Worm (Caenorhabditis elegans) whole organism, L2 larva: ENCODE measurements around the gene ipp-5.

Experiments used
- R02D3.7 ChIP-seq: fragments of 150-350 bp; optimal IDR thresholded peaks from 2 replicates; lab custom pipeline; 2014; ENCODE audit warnings: missing biosample characterization, missing genetic modification characterization
- dmd-4 ChIP-seq: sonication (generic microtip); optimal IDR thresholded peaks from 2 replicates; lab custom pipeline; 2017; ENCODE audit warnings: missing biosample characterization, missing genetic modification characterization
- elt-1 ChIP-seq: fragments of 150-350 bp; optimal IDR thresholded peaks from 2 replicates; lab custom pipeline; 2014; ENCODE audit warnings: missing biosample characterization, missing genetic modification characterization
- lin-13 ChIP-seq: fragments of 150-350 bp; optimal IDR thresholded peaks from 2 replicates; lab custom pipeline; 2014; ENCODE audit warnings: missing biosample characterization, missing genetic modification reagents, missing genetic modification characterization
- mdl-1 ChIP-seq, 2 experiments: fragments of 150-350 bp in 1 of 2; sonication (generic microtip) in 1 of 2; optimal IDR thresholded peaks; 2 replicates each; lab custom pipeline; 2017; ENCODE audit warnings: missing biosample characterization in 2 of 2, missing genetic modification characterization in 2 of 2
- snpc-4 ChIP-seq: fragments of 150-350 bp; optimal IDR thresholded peaks from 2 replicates; lab custom pipeline; 2014; ENCODE audit warnings: missing biosample characterization, missing genetic modification characterization
- unc-62 ChIP-seq: fragments of 150-350 bp; optimal IDR thresholded peaks from 2 replicates; lab custom pipeline; 2014; ENCODE audit warnings: missing biosample characterization, missing genetic modification reagents, missing genetic modification characterization
- zag-1 ChIP-seq: fragments of 150-350 bp; optimal IDR thresholded peaks from 2 replicates; lab custom pipeline; 2014; ENCODE audit warnings: missing biosample characterization, missing genetic modification characterization
- ztf-11 ChIP-seq: sonication (generic microtip); optimal IDR thresholded peaks from 2 replicates; lab custom pipeline; 2017; ENCODE audit warnings: missing biosample characterization, missing genetic modification characterization

ce11 chrX:6031169-6031568 is at the start of gene ipp-5:
- no peak for TF ChIP-seq elt-1
- TF ChIP-seq mdl-1 (tag; optimal IDR thresholded peaks at IDR 0.05; lab: Kevin White, UChicago) = no peak
- TF ChIP-seq R02D3.7 (tag; lab: Kevin White, UChicago) = no peak
- TF ChIP-seq ztf-11 (tag; lab: Kevin White, UChicago) = no peak
- TF ChIP-seq unc-62 = no peak
- TF ChIP-seq zag-1 = no peak
- no peak for TF ChIP-seq snpc-4
- no peak for TF ChIP-seq dmd-4 (tag; lab: Kevin White, UChicago)
- no peak for TF ChIP-seq lin-13 (GFP tag; lab: Kevin White, UChicago)
